Fruit fly (Drosophila melanogaster) whole organism, adult: ENCODE results near the gene CG34337.

Experiments used
- CG14711 ChIP-seq: fragments of 200-800 bp; sonication (Bioruptor generic); optimal IDR thresholded peaks from 2 replicates; lab custom pipeline; 2018; ENCODE audit warnings: missing biosample characterization, mild to moderate bottlenecking, missing genetic modification characterization, moderate library complexity
- CG5204 ChIP-seq: fragments of 200-800 bp; sonication (Bioruptor generic); optimal IDR thresholded peaks from 2 replicates; lab custom pipeline; 2016; ENCODE audit warnings: missing biosample characterization, missing genetic modification characterization
- CG7045 ChIP-seq: fragments of 200-800 bp; sonication (Bioruptor generic); optimal IDR thresholded peaks from 2 replicates; lab custom pipeline; 2017; ENCODE audit warnings: missing biosample characterization, mild to moderate bottlenecking, missing genetic modification characterization
- Clk ChIP-seq: fragments of 200-800 bp; sonication (Bioruptor generic); optimal IDR thresholded peaks from 2 replicates; lab custom pipeline; 2017; ENCODE audit warnings: missing biosample characterization, missing genetic modification characterization
- Mnt ChIP-seq: fragments of 200-800 bp; sonication (Bioruptor generic); optimal IDR thresholded peaks from 2 replicates; lab custom pipeline; 2016; ENCODE audit warnings: missing biosample characterization, mild to moderate bottlenecking, missing genetic modification characterization
- kay ChIP-seq: fragments of 200-800 bp; sonication (Bioruptor generic); peaks from one replicate; lab custom pipeline; 2016; ENCODE audit warnings: missing biosample characterization, missing genetic modification characterization, borderline replicate concordance
- ovo ChIP-seq: fragments of 200-800 bp; sonication (Bioruptor generic); optimal IDR thresholded peaks from 2 replicates; lab custom pipeline; 2016; ENCODE audit warnings: missing biosample characterization, missing genetic modification characterization

- TF ChIP-seq CG5204 (GFP tag; lab: Kevin White, UChicago), result no peak
- TF ChIP-seq kay (GFP tag; lab: Kevin White, UChicago), result no peak
- no peak for TF ChIP-seq ovo
- TF ChIP-seq CG14711 (tag; lab: Kevin White, UChicago), result no peak
- TF ChIP-seq Clk (GFP tag; lab: Kevin White, UChicago), result no peak
- no peak for TF ChIP-seq CG7045
- no peak for TF ChIP-seq Mnt (GFP tag; lab: Kevin White, UChicago)
Observed at dm6 chrX:7451909-7452308, 34.9 kb downstream of the CG34337 start, which contains the start of gene CG11368.
